Worm (Caenorhabditis elegans): ENCODE results near the gene Y53F4B.39.

DNA sequence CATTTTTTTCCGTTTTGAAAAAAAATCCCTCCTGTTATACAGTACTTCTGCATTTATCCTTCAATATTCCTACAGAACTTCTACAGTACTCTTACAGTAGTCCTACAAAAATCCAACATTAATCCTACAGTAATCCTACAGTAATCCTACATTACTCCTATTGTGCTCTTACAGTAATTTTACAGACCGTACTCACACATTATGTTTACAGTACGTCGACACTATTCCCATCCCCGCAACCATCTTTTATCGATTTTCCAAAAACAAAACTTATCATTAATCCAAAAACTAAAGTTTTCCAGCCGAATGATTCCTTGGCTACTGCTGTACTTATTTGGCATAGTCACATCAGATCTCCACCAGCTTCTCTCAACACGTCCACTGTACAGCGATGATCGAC, 25.8 kb upstream of the Y53F4B.39 start, which contains the start of gene Y53F4B.20:
- TF ChIP-seq efl-1 (GFP tag; optimal IDR thresholded peaks at IDR 0.05) (no peak), lag-1 (GFP tag; IDR thresholded peaks at IDR 0.05) (no peak), chd-7 (tag; optimal IDR thresholded peaks at IDR 0.05) (no peak), sptf-2 (GFP tag; optimal IDR thresholded peaks at IDR 0.05) (no peak), athp-1 (tag; optimal IDR thresholded peaks at IDR 0.05) (no peak), pbrm-1 (GFP tag; IDR thresholded peaks at IDR 0.05) (no peak), cebp-2 (GFP tag; IDR thresholded peaks at IDR 0.05) (no peak)

All from whole organism, young adult.